Fruit fly (Drosophila melanogaster) whole organism, embryonic: ENCODE measurements around the gene Rtnl2.
A peak's percentile ranks its signal among the peaks of the same experiment; 100 is the strongest.

Experiments used
- Bdp1 ChIP-seq: fragments of 200-800 bp; sonication (Bioruptor generic); optimal IDR thresholded peaks from 3 replicates; lab custom pipeline; 2016; ENCODE audit warnings: missing biosample characterization, missing genetic modification characterization
- Bgb ChIP-seq: fragments of 200-800 bp; sonication (Bioruptor generic); IDR thresholded peaks from 2 replicates; pipeline ENCODE4 v1.3.6; 2022; ENCODE audit warnings: missing biosample characterization, missing genetic modification characterization; ENCODE audit not compliant: partially characterized antibody
- C15 ChIP-seq: fragments of 200-800 bp; sonication (Bioruptor generic); IDR thresholded peaks from 3 replicates; pipeline ENCODE4 v1.3.6; 2022; ENCODE audit warnings: missing biosample characterization, missing genetic modification characterization
- CG10366 ChIP-seq: fragments of 200-800 bp; sonication (Bioruptor generic); IDR thresholded peaks from 2 replicates; pipeline ENCODE4 v1.3.6; 2022; ENCODE audit warnings: missing biosample characterization, missing genetic modification characterization
- CG11504 ChIP-seq: fragments of 200-800 bp; sonication (Bioruptor generic); optimal IDR thresholded peaks from 3 replicates; lab custom pipeline; 2019; ENCODE audit warnings: missing biosample characterization, mild to moderate bottlenecking, missing genetic modification characterization, moderate library complexity
- CG11723 ChIP-seq: fragments of 200-800 bp; sonication (Bioruptor generic); optimal IDR thresholded peaks from 2 replicates; lab custom pipeline; 2017; ENCODE audit warnings: missing biosample characterization, mild to moderate bottlenecking, missing genetic modification characterization
- CG13123 ChIP-seq: fragments of 200-800 bp; sonication (Bioruptor generic); optimal IDR thresholded peaks from 2 replicates; lab custom pipeline; 2016; ENCODE audit warnings: missing biosample characterization, missing genetic modification characterization
- CG13424 ChIP-seq: fragments of 200-800 bp; sonication (Bioruptor generic); optimal IDR thresholded peaks from 2 replicates; lab custom pipeline; 2019; ENCODE audit warnings: missing biosample characterization, mild to moderate bottlenecking, missing genetic modification characterization, moderate library complexity
- CG13624 ChIP-seq: fragments of 200-800 bp; sonication (Bioruptor generic); optimal IDR thresholded peaks from 2 replicates; lab custom pipeline; 2016; ENCODE audit warnings: missing biosample characterization, missing genetic modification characterization
- CG14050 ChIP-seq: fragments of 200-800 bp; sonication (Bioruptor generic); IDR thresholded peaks from 3 replicates; pipeline ENCODE4 v1.3.6; 2022; ENCODE audit warnings: missing biosample characterization, missing genetic modification characterization
- CG14860 ChIP-seq: fragments of 200-800 bp; sonication (Bioruptor generic); IDR thresholded peaks from 3 replicates; pipeline ENCODE4 v1.3.6; 2022; ENCODE audit warnings: missing biosample characterization, missing genetic modification characterization; ENCODE audit not compliant: partially characterized antibody
- CG15514 ChIP-seq: fragments of 200-800 bp; sonication (Bioruptor generic); optimal IDR thresholded peaks from 3 replicates; lab custom pipeline; 2017; ENCODE audit warnings: missing biosample characterization, missing genetic modification characterization, mild to moderate bottlenecking, moderate library complexity, missing genetic modification reagents
- CG1832 ChIP-seq: fragments of 200-800 bp; sonication (Bioruptor generic); optimal IDR thresholded peaks from 2 replicates; lab custom pipeline; 2017; ENCODE audit warnings: missing biosample characterization, mild to moderate bottlenecking, missing genetic modification characterization, inconsistent platforms
- CG31365 ChIP-seq: fragments of 200-800 bp; sonication (Bioruptor generic); optimal IDR thresholded peaks from 2 replicates; lab custom pipeline; 2018; ENCODE audit warnings: missing biosample characterization, mild to moderate bottlenecking, missing genetic modification characterization
- CG31441 ChIP-seq: fragments of 200-800 bp; sonication (Bioruptor generic); IDR thresholded peaks from 2 replicates; pipeline ENCODE4 v1.3.6; 2022; ENCODE audit warnings: missing biosample characterization, missing genetic modification characterization
- CG3838 ChIP-seq: fragments of 200-800 bp; sonication (Bioruptor generic); optimal IDR thresholded peaks from 3 replicates; lab custom pipeline; 2016; ENCODE audit warnings: missing biosample characterization, missing genetic modification characterization
- CG4404 ChIP-seq: fragments of 200-800 bp; sonication (Bioruptor generic); IDR thresholded peaks from 2 replicates; pipeline ENCODE4 v1.3.6; 2022; ENCODE audit warnings: missing biosample characterization, missing genetic modification characterization
- CG4617 ChIP-seq: fragments of 200-800 bp; sonication (Bioruptor generic); optimal IDR thresholded peaks from 3 replicates; lab custom pipeline; 2016; ENCODE audit warnings: missing biosample characterization, missing genetic modification characterization, borderline replicate concordance
- CG8290 ChIP-seq, 3 experiments: fragments of 200-800 bp; sonication (Bioruptor generic); optimal IDR thresholded peaks; 2 replicates each; lab custom pipeline; 2016 to 2019; ENCODE audit warnings: missing biosample characterization in 3 of 3, missing genetic modification characterization in 3 of 3, mild to moderate bottlenecking in 2 of 3, moderate library complexity in 1 of 3
- CG8359 ChIP-seq: fragments of 200-800 bp; sonication (Bioruptor generic); optimal IDR thresholded peaks from 2 replicates; lab custom pipeline; 2017; ENCODE audit warnings: missing biosample characterization, mild to moderate bottlenecking, missing genetic modification characterization, borderline replicate concordance
- CG9727 ChIP-seq: fragments of 200-800 bp; sonication (Bioruptor generic); optimal IDR thresholded peaks from 3 replicates; lab custom pipeline; 2017; ENCODE audit warnings: missing biosample characterization, mild to moderate bottlenecking, missing genetic modification characterization
- D19A ChIP-seq: fragments of 200-800 bp; optimal IDR thresholded peaks from 3 replicates; lab custom pipeline; 2019; ENCODE audit warnings: missing biosample characterization, mild to moderate bottlenecking, missing genetic modification characterization, moderate library complexity
- Dp ChIP-seq: fragments of 200-800 bp; sonication (Bioruptor generic); optimal IDR thresholded peaks from 2 replicates; lab custom pipeline; 2018; ENCODE audit warnings: missing biosample characterization, mild to moderate bottlenecking, missing genetic modification characterization, moderate library complexity
- Ets65A ChIP-seq: fragments of 200-800 bp; sonication (Bioruptor generic); peaks from one replicate; lab custom pipeline; 2016; ENCODE audit warnings: missing biosample characterization, missing genetic modification characterization
- Gug ChIP-seq: fragments of 200-800 bp; sonication (Bioruptor generic); IDR thresholded peaks from 4 replicates; pipeline ENCODE4 v1.3.6; 2022; ENCODE audit warnings: missing biosample characterization, missing genetic modification characterization
- Hr3 ChIP-seq: fragments of 200-800 bp; sonication (Bioruptor generic); optimal IDR thresholded peaks from 3 replicates; lab custom pipeline; 2016; ENCODE audit warnings: missing biosample characterization, missing genetic modification characterization
- Hr51 ChIP-seq, 2 experiments: fragments of 200-800 bp; sonication (Bioruptor generic); optimal IDR thresholded peaks; 2 replicates in 1 of 2; 3 replicates in 1 of 2; lab custom pipeline; 2016 to 2018; ENCODE audit warnings: missing biosample characterization in 2 of 2, missing genetic modification characterization in 2 of 2, mild to moderate bottlenecking in 1 of 2, moderate library complexity in 1 of 2
- Hsf ChIP-seq: fragments of 200-800 bp; sonication (Bioruptor generic); optimal IDR thresholded peaks from 3 replicates; lab custom pipeline; 2016; ENCODE audit warnings: missing biosample characterization, missing genetic modification characterization
- MESR4 ChIP-seq: fragments of 200-800 bp; sonication (Bioruptor generic); optimal IDR thresholded peaks from 2 replicates; lab custom pipeline; 2018; ENCODE audit warnings: missing biosample characterization, mild to moderate bottlenecking, missing genetic modification characterization, moderate library complexity
- Med ChIP-seq: fragments of 200-800 bp; sonication (Bioruptor generic); peaks from one replicate; lab custom pipeline; 2016; ENCODE audit warnings: missing biosample characterization, missing genetic modification characterization, mild to moderate bottlenecking, inconsistent platforms, moderate library complexity
- Mrtf ChIP-seq: fragments of 200-800 bp; sonication (Bioruptor generic); IDR thresholded peaks from 3 replicates; pipeline ENCODE4 v1.3.6; 2022; ENCODE audit warnings: missing biosample characterization, missing genetic modification characterization
- NC2α ChIP-seq: fragments of 200-800 bp; sonication (Bioruptor generic); optimal IDR thresholded peaks from 2 replicates; lab custom pipeline; 2016; ENCODE audit warnings: missing biosample characterization, missing genetic modification characterization
- NK7.1 ChIP-seq: fragments of 200-800 bp; sonication (Bioruptor generic); optimal IDR thresholded peaks from 3 replicates; lab custom pipeline; 2016; ENCODE audit warnings: missing biosample characterization, missing genetic modification characterization
- Nf-YC ChIP-seq: fragments of 200-800 bp; optimal IDR thresholded peaks from 3 replicates; lab custom pipeline; 2019; ENCODE audit warnings: missing biosample characterization, mild to moderate bottlenecking, missing genetic modification characterization, moderate library complexity
- Spps ChIP-seq: fragments of 200-800 bp; sonication (Bioruptor generic); optimal IDR thresholded peaks from 2 replicates; lab custom pipeline; 2018; ENCODE audit warnings: missing biosample characterization, mild to moderate bottlenecking, missing genetic modification characterization
- Ssrp ChIP-seq: fragments of 200-800 bp; sonication (Bioruptor generic); optimal IDR thresholded peaks from 2 replicates; lab custom pipeline; 2018; ENCODE audit warnings: missing biosample characterization, mild to moderate bottlenecking, missing genetic modification characterization, moderate library complexity
- bab2 ChIP-seq: fragments of 200-800 bp; sonication (Bioruptor generic); optimal IDR thresholded peaks from 2 replicates; lab custom pipeline; 2016; ENCODE audit warnings: missing biosample characterization, missing genetic modification characterization
- chif ChIP-seq, 2 experiments: fragments of 200-800 bp; sonication (Bioruptor generic); optimal IDR thresholded peaks; 3 replicates each; lab custom pipeline; 2016; ENCODE audit warnings: missing biosample characterization in 2 of 2, missing genetic modification characterization in 2 of 2
- cwo ChIP-seq: fragments of 200-800 bp; sonication (Bioruptor generic); optimal IDR thresholded peaks from 3 replicates; lab custom pipeline; 2017; ENCODE audit warnings: missing biosample characterization, missing genetic modification characterization, mild to moderate bottlenecking, moderate library complexity, missing genetic modification reagents
- esg ChIP-seq: fragments of 200-800 bp; sonication (Bioruptor generic); conservative IDR thresholded peaks from 2 replicates; pipeline ENCODE4 v1.3.6; 2022; ENCODE audit warnings: missing biosample characterization, missing genetic modification characterization
- grau ChIP-seq: fragments of 200-800 bp; optimal IDR thresholded peaks from 3 replicates; lab custom pipeline; 2019; ENCODE audit warnings: missing biosample characterization, mild to moderate bottlenecking, missing genetic modification characterization, moderate library complexity
- grn ChIP-seq: fragments of 200-800 bp; sonication (Bioruptor generic); optimal IDR thresholded peaks from 3 replicates; lab custom pipeline; 2017; ENCODE audit warnings: missing biosample characterization, missing genetic modification characterization
- hth ChIP-seq: fragments of >200 bp; optimal IDR thresholded peaks from 2 replicates; lab custom pipeline; 2017; ENCODE audit warnings: inconsistent platforms
- odd ChIP-seq: fragments of 200-800 bp; sonication (Bioruptor generic); optimal IDR thresholded peaks from 2 replicates; lab custom pipeline; 2017; ENCODE audit warnings: missing biosample characterization, mild to moderate bottlenecking, missing genetic modification characterization
- otp ChIP-seq: fragments of 200-800 bp; sonication (Bioruptor generic); IDR thresholded peaks from 3 replicates; pipeline ENCODE4, ENCODE4 v1.3.6; 2022; ENCODE audit warnings: missing biosample characterization, missing genetic modification characterization
- pb ChIP-seq: fragments of 200-800 bp; sonication (Bioruptor generic); optimal IDR thresholded peaks from 3 replicates; lab custom pipeline; 2016; ENCODE audit warnings: missing biosample characterization, missing genetic modification characterization
- pho ChIP-seq: fragments of 200-800 bp; sonication (Bioruptor generic); optimal IDR thresholded peaks from 2 replicates; lab custom pipeline; 2016; ENCODE audit warnings: missing biosample characterization, missing genetic modification characterization
- repo ChIP-seq: fragments of 200-800 bp; sonication (Bioruptor generic); optimal IDR thresholded peaks from 2 replicates; lab custom pipeline; 2016; ENCODE audit warnings: missing biosample characterization, missing genetic modification characterization
- tx ChIP-seq: fragments of 200-800 bp; sonication (Bioruptor generic); optimal IDR thresholded peaks from 2 replicates; lab custom pipeline; 2016; ENCODE audit warnings: missing biosample characterization, missing genetic modification characterization

The Rtnl2 gene

DNA sequence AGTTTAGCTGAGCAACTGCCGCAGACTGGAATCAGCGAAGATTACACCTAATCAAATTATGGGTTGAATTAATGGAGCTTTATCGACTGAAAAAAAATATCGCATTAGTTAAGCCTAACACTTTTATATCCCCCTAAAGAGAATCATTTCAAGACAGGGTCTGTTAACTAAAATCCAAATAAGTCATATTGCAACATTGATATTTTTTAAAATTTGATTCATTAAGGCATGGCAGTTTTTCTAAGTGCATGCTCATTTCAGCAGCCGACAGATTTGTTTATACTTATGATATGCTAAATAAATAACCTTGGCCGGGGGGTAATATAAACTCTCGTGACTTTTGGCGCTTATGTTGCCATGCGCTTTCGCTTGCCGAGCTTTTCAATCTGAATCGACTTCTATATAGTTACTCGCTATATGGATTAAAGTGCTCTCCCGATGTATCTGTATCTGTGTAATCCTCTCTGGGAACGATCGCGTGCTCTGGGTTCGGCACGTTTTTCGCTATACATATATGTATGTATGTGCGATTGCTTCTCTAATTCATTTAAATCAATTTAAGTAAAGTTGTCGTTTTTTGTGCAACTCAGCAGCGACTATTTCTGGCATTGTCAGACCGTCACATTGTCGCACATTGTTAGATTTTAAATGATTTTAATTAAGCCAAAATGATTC is 23.6 kb downstream of the Rtnl2 start (continued):
- peak; percentile 86 for TF ChIP-seq Hsf (GFP tag; lab: Kevin White, UChicago)
- TF ChIP-seq CG31441 (GFP tag; lab: Robert Waterston, UW): peak; percentile 38; the same call in 1 of the 2 replicates
- peak; percentile 67 for TF ChIP-seq CG13424 (tag; lab: Kevin White, UChicago)
- TF ChIP-seq CG15514 (GFP tag; lab: Kevin White, UChicago): peak; percentile 86
- TF ChIP-seq MESR4 (GFP tag; lab: Kevin White, UChicago): no peak
- no peak for TF ChIP-seq Bgb (GFP tag; lab: Robert Waterston, UW)
- peak; percentile 70 for TF ChIP-seq Bdp1 (GFP tag; lab: Kevin White, UChicago)
- peak; percentile 40 for TF ChIP-seq CG31365
- no peak for TF ChIP-seq CG8359 (GFP tag; lab: Kevin White, UChicago)
- peak; percentile 53 for TF ChIP-seq CG4404 (GFP tag; lab: Robert Waterston, UW)
- TF ChIP-seq Ssrp (tag; lab: Kevin White, UChicago): no peak
- peak; percentile 0 for TF ChIP-seq Nf-YC (tag; lab: Kevin White, UChicago)
- TF ChIP-seq grau: peak; percentile 87
- peak; percentile 78 for TF ChIP-seq repo
- TF ChIP-seq Hr51 (GFP tag; optimal IDR thresholded peaks at IDR 0.05; lab: Kevin White, UChicago): peak; percentile 77 to 78
- TF ChIP-seq Mrtf (GFP tag; lab: Robert Waterston, UW): peak; percentile 81; the same call in 2 of the 3 replicates
- TF ChIP-seq bab2 (GFP tag; lab: Kevin White, UChicago): peak; percentile 89
- TF ChIP-seq CG10366 (GFP tag; lab: Robert Waterston, UW): peak; percentile 74
- TF ChIP-seq odd (GFP tag; lab: Kevin White, UChicago): peak; percentile 55
- TF ChIP-seq cwo (GFP tag; lab: Kevin White, UChicago): peak; percentile 98
- no peak for TF ChIP-seq CG8290 (GFP tag; optimal IDR thresholded peaks at IDR 0.05; lab: Kevin White, UChicago)
- peak in 1 of 2 experiments; percentile 95 for TF ChIP-seq CG8290 (tag; optimal IDR thresholded peaks at IDR 0.05; lab: Kevin White, UChicago)
- no peak for TF ChIP-seq Dp
- TF ChIP-seq tx (GFP tag; lab: Kevin White, UChicago): peak; percentile 80
- peak; percentile 96 for TF ChIP-seq CG13624 (GFP tag; lab: Kevin White, UChicago)
- TF ChIP-seq CG4617 (GFP tag; lab: Kevin White, UChicago): peak; percentile 32
- TF ChIP-seq CG1832 (GFP tag; lab: Kevin White, UChicago): no peak
- peak; percentile 23 for TF ChIP-seq grn (GFP tag; lab: Kevin White, UChicago)
- peak; percentile 62 for TF ChIP-seq pb
- TF ChIP-seq CG9727 (GFP tag; lab: Kevin White, UChicago): peak; percentile 89
- TF ChIP-seq Gug: peak; percentile 67; the same call in 2 of the 4 replicates
- TF ChIP-seq Med (GFP tag; lab: Kevin White, UChicago): peak; percentile 99
- no peak for TF ChIP-seq Spps (tag; lab: Kevin White, UChicago)
- peak; percentile 79 for TF ChIP-seq CG11504 (tag; lab: Kevin White, UChicago)
- peak; percentile 55; the same call in 2 of the 3 replicates for TF ChIP-seq CG14050 (GFP tag; lab: Robert Waterston, UW)
- peak; percentile 62 for TF ChIP-seq Hr3 (GFP tag; lab: Kevin White, UChicago)
- TF ChIP-seq hth: no peak
- TF ChIP-seq chif (GFP tag; optimal IDR thresholded peaks at IDR 0.05; lab: Kevin White, UChicago): peak in 1 of 2 experiments; percentile 84
- TF ChIP-seq CG3838 (GFP tag; lab: Kevin White, UChicago): peak; percentile 65
- TF ChIP-seq esg: peak; percentile 70
- no peak for TF ChIP-seq CG14860 (GFP tag; lab: Robert Waterston, UW)
- TF ChIP-seq otp (GFP tag; lab: Robert Waterston, UW): no peak; the same call in 2 of the 3 replicates
- peak; percentile 77 for TF ChIP-seq C15
- peak; percentile 78 for TF ChIP-seq NK7.1 (GFP tag; lab: Kevin White, UChicago)
- peak; percentile 91 for TF ChIP-seq pho
- TF ChIP-seq CG13123 (GFP tag; lab: Kevin White, UChicago): peak; percentile 60
- TF ChIP-seq D19A: no peak
- peak; percentile 98 for TF ChIP-seq Ets65A
- TF ChIP-seq CG11723 (GFP tag; lab: Kevin White, UChicago): peak; percentile 23
- TF ChIP-seq NC2α: peak; percentile 30
